Worm (Caenorhabditis elegans) whole organism, mixed stage, embryonic: ENCODE results near the gene dph-5.

ENCODE experiments used
- ham-2 ChIP-seq: fragments of 200-800 bp; sonication (Bioruptor generic); optimal IDR thresholded peaks from 2 replicates; lab custom pipeline; 2018; ENCODE audit warnings: mild to moderate bottlenecking, missing genetic modification characterization, missing compliant biosample characterization
- lin-13 ChIP-seq: fragments of 150-350 bp; optimal IDR thresholded peaks from 2 replicates; lab custom pipeline; 2014; ENCODE audit warnings: missing biosample characterization, missing genetic modification characterization
- nhr-237 ChIP-seq: fragments of 150-350 bp; optimal IDR thresholded peaks from 2 replicates; lab custom pipeline; 2014; ENCODE audit warnings: missing biosample characterization, missing genetic modification characterization

DNA sequence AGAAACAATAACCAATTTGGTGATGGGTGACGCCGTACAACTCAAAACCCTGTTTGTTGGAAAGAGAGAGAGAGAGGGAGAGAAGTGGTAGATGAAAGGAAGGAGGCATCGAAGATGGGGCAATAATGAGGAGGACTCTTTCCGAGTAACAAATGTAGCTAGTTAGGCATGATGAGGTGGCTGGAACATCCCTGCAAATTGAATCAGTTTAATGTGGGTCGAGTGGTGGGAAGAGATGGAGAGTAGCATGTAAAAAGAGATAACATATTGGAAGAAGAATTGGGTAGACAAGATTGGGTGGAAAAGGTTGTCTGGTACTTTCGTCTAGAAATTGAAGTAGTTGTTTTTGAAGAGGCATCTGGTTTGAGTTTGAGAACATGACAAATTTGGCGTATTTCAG lies 46.2 kb downstream of the dph-5 start:
- TF ChIP-seq ham-2 (no peak), nhr-237 (no peak), lin-13 (tag; lab: Kevin White, UChicago) (no peak)
